Worm (Caenorhabditis elegans) whole organism, early embryonic: ENCODE measurements around the gene hog-1.

ENCODE experiments used
- B0310.2 ChIP-seq: sonication (generic microtip); optimal IDR thresholded peaks from 2 replicates; lab custom pipeline; 2016; ENCODE audit warnings: mild to moderate bottlenecking, missing genetic modification characterization, missing compliant biosample characterization
- F13C5.2 ChIP-seq: sonication (generic microtip); optimal IDR thresholded peaks from 2 replicates; lab custom pipeline; 2017; ENCODE audit warnings: mild to moderate bottlenecking, missing genetic modification characterization, inconsistent platforms, missing compliant biosample characterization
- aly-1 ChIP-seq: sonication (generic microtip); optimal IDR thresholded peaks from 2 replicates; lab custom pipeline; 2016; ENCODE audit warnings: missing genetic modification characterization, missing compliant biosample characterization
- ama-1 ChIP-seq: fragments of 150-350 bp; optimal IDR thresholded peaks from 2 replicates; lab custom pipeline; 2014
- ceh-13 ChIP-seq: fragments of 200-800 bp; sonication (Bioruptor generic); optimal IDR thresholded peaks from 2 replicates; lab custom pipeline; 2018; ENCODE audit warnings: mild to moderate bottlenecking, missing genetic modification characterization, missing compliant biosample characterization
- ceh-36 ChIP-seq: sonication (generic microtip); optimal IDR thresholded peaks from 2 replicates; lab custom pipeline; 2016; ENCODE audit warnings: missing genetic modification characterization, inconsistent platforms, missing compliant biosample characterization
- ets-7 ChIP-seq: sonication (generic microtip); optimal IDR thresholded peaks from 2 replicates; lab custom pipeline; 2016; ENCODE audit warnings: missing genotype, missing genetic modification characterization, missing compliant biosample characterization
- flt-1 ChIP-seq: fragments of 200-800 bp; sonication (Bioruptor generic); IDR thresholded peaks from 2 replicates; pipeline ENCODE4 v1.3.6; 2022; ENCODE audit warnings: missing genetic modification characterization, missing compliant biosample characterization
- hmbx-1 ChIP-seq: sonication (generic microtip); optimal IDR thresholded peaks from 2 replicates; lab custom pipeline; 2016; ENCODE audit warnings: mild to moderate bottlenecking, missing genetic modification characterization, missing compliant biosample characterization
- hmg-4 ChIP-seq: fragments of 200-800 bp; sonication (Bioruptor generic); optimal IDR thresholded peaks from 2 replicates; lab custom pipeline; 2018; ENCODE audit warnings: mild to moderate bottlenecking, missing genetic modification characterization, missing compliant biosample characterization
- hnd-1 ChIP-seq: sonication (generic microtip); optimal IDR thresholded peaks from 2 replicates; lab custom pipeline; 2016; ENCODE audit warnings: missing genetic modification characterization, missing compliant biosample characterization
- pes-1 ChIP-seq: fragments of 200-800 bp; sonication (Bioruptor generic); IDR thresholded peaks from 2 replicates; pipeline ENCODE4 v1.3.6; 2022; ENCODE audit warnings: missing genetic modification reagents, missing genetic modification characterization, missing compliant biosample characterization
- scrt-1 ChIP-seq: fragments of 200-800 bp; sonication (Bioruptor generic); IDR thresholded peaks from 2 replicates; pipeline ENCODE4 v1.3.6; 2022; ENCODE audit warnings: missing genetic modification characterization, missing compliant biosample characterization
- sea-1 ChIP-seq: fragments of 200-800 bp; sonication (Bioruptor generic); conservative IDR thresholded peaks from 2 replicates; pipeline ENCODE4 v1.3.6; 2022; ENCODE audit warnings: missing genetic modification characterization, missing compliant biosample characterization
- tbx-11 ChIP-seq: fragments of 200-800 bp; sonication (Bioruptor generic); IDR thresholded peaks from 2 replicates; pipeline ENCODE4 v1.3.6; 2022; ENCODE audit warnings: missing genetic modification characterization, missing compliant biosample characterization
- tbx-37 ChIP-seq: fragments of 200-800 bp; sonication (Bioruptor generic); conservative IDR thresholded peaks from 2 replicates; pipeline ENCODE4 v1.3.6; 2022; ENCODE audit warnings: missing genetic modification reagents, missing genetic modification characterization, missing compliant biosample characterization
- tra-4 ChIP-seq: sonication (generic microtip); optimal IDR thresholded peaks from 2 replicates; lab custom pipeline; 2017; ENCODE audit warnings: missing genetic modification characterization, missing compliant biosample characterization

hog-1 gene

DNA sequence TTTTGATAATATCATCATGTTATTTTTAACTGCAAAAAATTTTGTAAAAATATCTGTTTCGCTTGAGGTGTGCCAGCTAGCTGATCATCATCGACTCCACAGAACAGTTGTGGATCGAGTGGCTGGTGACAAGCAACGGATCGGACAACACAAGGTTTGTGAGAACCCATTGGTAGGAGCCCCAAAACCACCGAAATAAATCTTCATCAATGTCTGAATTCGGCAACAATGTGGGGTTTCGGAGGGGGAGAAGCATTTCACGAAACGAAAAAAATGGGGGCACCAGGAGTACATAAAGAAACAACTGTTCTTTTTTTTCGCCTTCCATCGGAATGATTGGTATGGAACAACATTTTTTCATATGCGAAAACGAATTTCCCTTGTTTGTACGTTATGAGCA lies 38.7 kb downstream of the hog-1 start:
- TF ChIP-seq hmg-4 (GFP tag; lab: Kevin White, UChicago) (no peak), flt-1 (no peak), scrt-1 (no peak), pes-1 (GFP tag; lab: Robert Waterston, UW) (no peak), ceh-13 (no peak), tra-4 (no peak), B0310.2 (no peak), F13C5.2 (tag; lab: Kevin White, UChicago) (no peak), ets-7 (tag; lab: Kevin White, UChicago) (no peak), hnd-1 (tag; lab: Kevin White, UChicago) (no peak), sea-1 (GFP tag; lab: Robert Waterston, UW) (no peak), tbx-37 (GFP tag; lab: Robert Waterston, UW) (no peak), hmbx-1 (tag; lab: Kevin White, UChicago) (no peak), ama-1 (no peak), aly-1 (no peak)

DNA sequence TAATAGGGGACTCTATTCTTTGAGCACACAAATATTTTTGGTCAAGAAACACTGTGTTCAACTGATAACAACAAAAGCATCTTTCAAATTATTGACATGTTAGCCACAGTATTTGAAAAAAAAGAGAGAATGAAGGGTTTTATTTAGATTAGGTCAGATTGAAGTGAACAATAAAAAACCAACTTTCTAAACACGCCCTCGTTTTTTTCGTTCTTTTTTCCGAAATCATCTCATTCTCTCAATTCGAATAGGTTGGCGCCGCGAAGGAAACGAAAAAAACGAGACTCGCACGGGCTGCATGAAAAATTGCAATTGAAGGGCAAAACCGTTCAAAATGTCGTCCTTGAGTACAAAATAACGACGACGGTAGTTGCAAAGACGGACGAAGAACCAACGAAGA lies 39.7 kb downstream of the hog-1 start:
- TF ChIP-seq ama-1: no peak
- TF ChIP-seq ceh-13: no peak
- no peak for TF ChIP-seq hmbx-1 (tag; lab: Kevin White, UChicago)
- no peak for TF ChIP-seq ceh-36
- TF ChIP-seq aly-1: no peak
- TF ChIP-seq scrt-1: no peak
- TF ChIP-seq tra-4: no peak
- TF ChIP-seq sea-1 (GFP tag; lab: Robert Waterston, UW): no peak
- TF ChIP-seq tbx-11 (GFP tag; lab: Robert Waterston, UW): no peak
- no peak for TF ChIP-seq hnd-1 (tag; lab: Kevin White, UChicago)

DNA sequence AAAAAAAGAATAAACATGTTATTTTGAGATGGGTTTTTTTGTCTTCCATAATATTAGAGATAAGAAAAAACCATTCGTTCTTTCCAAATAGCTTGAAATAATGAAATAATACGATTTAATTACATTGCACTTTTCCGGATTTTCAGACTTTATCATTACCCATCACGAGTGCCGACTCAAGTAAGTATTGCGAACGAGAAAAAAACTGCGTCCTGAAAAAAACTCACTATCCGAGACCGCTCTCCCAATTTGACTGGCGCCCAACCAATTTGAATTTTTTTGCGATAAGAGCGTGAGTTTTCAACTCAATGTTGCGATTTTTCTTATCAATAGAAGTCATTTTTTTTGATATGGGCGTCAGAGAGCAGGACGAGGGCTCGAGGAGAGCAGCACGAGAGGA lies 41.0 kb downstream of the hog-1 start:
- TF ChIP-seq sea-1 (GFP tag; lab: Robert Waterston, UW) (no peak), F13C5.2 (tag; lab: Kevin White, UChicago) (no peak), aly-1 (no peak), pes-1 (GFP tag; lab: Robert Waterston, UW) (no peak), ets-7 (tag; lab: Kevin White, UChicago) (no peak), B0310.2 (no peak), hnd-1 (tag; lab: Kevin White, UChicago) (no peak), flt-1 (no peak)

DNA sequence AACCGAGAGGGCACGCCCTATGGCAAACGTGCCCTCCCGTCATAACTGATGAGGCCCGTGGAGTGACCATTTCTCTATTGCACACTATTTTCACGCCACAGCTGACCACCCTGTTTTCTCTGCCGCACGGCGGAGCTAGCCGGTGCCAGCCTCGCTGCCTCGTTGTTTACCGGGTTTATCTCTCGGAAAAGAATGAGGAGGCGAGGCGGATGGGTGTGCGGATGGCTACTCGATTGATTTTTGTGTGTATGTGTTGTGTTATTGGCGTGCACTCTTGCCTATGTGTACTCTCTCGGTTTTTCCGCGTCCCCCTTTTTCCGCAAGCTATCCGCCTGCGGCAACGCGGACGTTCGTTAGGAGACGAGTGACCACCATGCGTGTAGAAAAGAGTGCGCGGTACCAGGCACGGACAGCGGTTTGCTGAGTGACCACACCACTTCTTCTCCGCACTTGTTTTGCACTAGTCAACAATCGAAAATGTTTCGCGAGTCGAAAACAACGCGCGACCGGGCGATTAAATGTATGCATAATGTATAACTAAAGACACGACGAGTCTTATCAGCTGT lies 42.0 kb downstream of the hog-1 start:
- TF ChIP-seq hmbx-1 (tag; lab: Kevin White, UChicago) (no peak), tra-4 (no peak), hmg-4 (GFP tag; lab: Kevin White, UChicago) (peak; percentile 94), ceh-13 (peak; percentile 26), aly-1 (peak; percentile 77), tbx-11 (GFP tag; lab: Robert Waterston, UW) (0 out of 2 replicates have a peak, but pooled peaks have one; percentile 50), ets-7 (tag; lab: Kevin White, UChicago) (peak; percentile 76), F13C5.2 (tag; lab: Kevin White, UChicago) (peak; percentile 80), scrt-1 (peak; percentile 6; the same call in 1 of the 2 replicates), tbx-37 (GFP tag; lab: Robert Waterston, UW) (no peak), sea-1 (GFP tag; lab: Robert Waterston, UW) (0 out of 2 replicates have a peak, but pooled peaks have one; percentile 36), ama-1 (no peak), ceh-36 (no peak), B0310.2 (peak; percentile 74), hnd-1 (tag; lab: Kevin White, UChicago) (no peak), pes-1 (GFP tag; lab: Robert Waterston, UW) (no peak), flt-1 (peak; percentile 60)

DNA sequence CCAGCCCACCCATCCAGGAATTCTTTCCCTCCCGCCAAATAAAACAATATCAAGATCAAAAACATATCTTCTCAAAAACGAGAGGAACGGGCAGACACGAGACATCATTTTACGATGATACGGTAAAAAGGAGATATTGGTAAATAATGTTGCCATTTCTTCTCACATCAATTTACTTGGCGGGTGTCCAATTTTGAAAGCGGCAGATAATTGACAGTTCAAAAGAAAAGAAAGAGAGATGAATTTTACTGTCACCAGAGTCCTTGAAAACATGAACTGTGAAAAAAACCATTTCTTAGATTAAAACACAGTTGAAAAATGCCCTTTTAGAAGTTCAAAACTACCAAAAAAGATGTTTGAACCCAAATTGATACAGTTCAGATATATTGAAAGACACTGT lies 43.4 kb downstream of the hog-1 start:
- TF ChIP-seq ceh-13: no peak
- no peak for TF ChIP-seq tra-4
- no peak for TF ChIP-seq pes-1 (GFP tag; lab: Robert Waterston, UW)
- TF ChIP-seq ets-7 (tag; lab: Kevin White, UChicago): no peak
- TF ChIP-seq tbx-11 (GFP tag; lab: Robert Waterston, UW): no peak
- TF ChIP-seq ceh-36: no peak
- TF ChIP-seq hmbx-1 (tag; lab: Kevin White, UChicago): no peak
- no peak for TF ChIP-seq hnd-1 (tag; lab: Kevin White, UChicago)
- no peak for TF ChIP-seq B0310.2
- TF ChIP-seq F13C5.2 (tag; lab: Kevin White, UChicago): no peak
- no peak for TF ChIP-seq aly-1
- no peak for TF ChIP-seq tbx-37 (GFP tag; lab: Robert Waterston, UW)
- no peak for TF ChIP-seq flt-1
- TF ChIP-seq sea-1 (GFP tag; lab: Robert Waterston, UW): no peak
- TF ChIP-seq hmg-4 (GFP tag; lab: Kevin White, UChicago): no peak
- no peak for TF ChIP-seq scrt-1
- no peak for TF ChIP-seq ama-1

DNA sequence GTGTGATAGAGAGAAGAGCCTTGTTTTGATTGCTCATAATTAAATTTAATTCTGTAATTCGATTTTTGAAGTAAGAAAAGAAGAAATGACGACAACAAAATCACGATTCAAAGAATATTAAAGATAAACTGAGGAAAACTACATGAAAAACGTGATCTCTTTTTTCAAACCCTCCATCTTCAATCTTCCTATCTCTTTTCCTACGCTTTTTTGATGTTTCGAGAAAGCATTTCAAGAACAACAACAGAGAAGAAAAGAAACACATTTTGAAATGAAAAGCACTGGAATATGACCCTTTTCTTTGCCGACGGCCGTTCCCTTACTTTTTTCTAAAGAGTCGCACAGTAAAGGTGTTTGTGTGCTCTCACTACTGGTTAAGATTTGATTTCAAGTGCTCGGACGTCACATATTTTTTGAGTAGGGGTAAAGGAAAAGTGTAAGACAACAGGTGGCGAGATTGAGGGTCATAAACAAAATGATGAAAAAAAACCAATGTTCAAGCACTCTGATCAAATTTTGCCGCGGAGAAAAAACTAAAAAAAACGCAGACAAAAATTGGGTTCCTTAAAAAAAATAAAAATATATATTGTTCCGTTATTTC lies 48.1 kb downstream of the hog-1 start, which contains the start of gene F13D11.3:
TSS of gene F13D11.3 (minus strand) at position 51 of the 601 bp plus-strand sequence.
- TF ChIP-seq pes-1 (GFP tag; lab: Robert Waterston, UW) (no peak), tbx-37 (GFP tag; lab: Robert Waterston, UW) (no peak), scrt-1 (no peak), ets-7 (tag; lab: Kevin White, UChicago) (no peak), ceh-13 (no peak), hmg-4 (GFP tag; lab: Kevin White, UChicago) (no peak), tbx-11 (GFP tag; lab: Robert Waterston, UW) (no peak), hmbx-1 (tag; lab: Kevin White, UChicago) (no peak), ceh-36 (no peak), aly-1 (no peak), F13C5.2 (tag; lab: Kevin White, UChicago) (no peak), sea-1 (GFP tag; lab: Robert Waterston, UW) (no peak), flt-1 (no peak)

DNA sequence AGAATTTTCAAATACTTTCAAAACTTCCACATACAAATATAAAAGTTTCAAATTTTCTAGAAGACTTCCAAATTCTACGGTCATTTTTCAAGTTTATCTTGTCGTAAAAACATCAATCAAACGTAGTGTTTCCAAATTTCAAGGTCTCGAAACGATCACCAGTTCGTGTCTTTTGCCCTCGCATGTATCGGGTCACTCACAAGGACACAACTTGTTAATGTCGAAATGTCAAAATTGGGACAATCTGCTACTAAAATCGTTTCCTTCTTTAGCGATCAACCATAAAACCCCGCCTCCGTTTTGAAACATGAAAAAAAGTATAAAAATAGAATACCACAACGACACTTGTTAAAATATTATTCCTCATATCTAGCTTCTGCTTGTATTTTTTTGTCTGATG lies 50.6 kb downstream of the hog-1 start:
- no peak for TF ChIP-seq ceh-13
- no peak for TF ChIP-seq flt-1
- no peak for TF ChIP-seq tbx-37 (GFP tag; lab: Robert Waterston, UW)
- TF ChIP-seq pes-1 (GFP tag; lab: Robert Waterston, UW): no peak
- no peak for TF ChIP-seq hmbx-1 (tag; lab: Kevin White, UChicago)
- no peak for TF ChIP-seq hmg-4 (GFP tag; lab: Kevin White, UChicago)
- TF ChIP-seq ceh-36: no peak
- TF ChIP-seq sea-1 (GFP tag; lab: Robert Waterston, UW): no peak
- no peak for TF ChIP-seq hnd-1 (tag; lab: Kevin White, UChicago)
- TF ChIP-seq F13C5.2 (tag; lab: Kevin White, UChicago): no peak
- TF ChIP-seq ets-7 (tag; lab: Kevin White, UChicago): no peak
- no peak for TF ChIP-seq B0310.2
- no peak for TF ChIP-seq ama-1
- no peak for TF ChIP-seq scrt-1
- no peak for TF ChIP-seq tbx-11 (GFP tag; lab: Robert Waterston, UW)
- TF ChIP-seq aly-1: no peak
- TF ChIP-seq tra-4: no peak
